Fruit fly (Drosophila melanogaster) whole organism, embryonic: ENCODE results near the gene Glt.

Experiments used
- ATbp ChIP-seq: fragments of 200-800 bp; sonication (Bioruptor generic); optimal IDR thresholded peaks from 2 replicates; lab custom pipeline; 2017; ENCODE audit warnings: missing biosample characterization, mild to moderate bottlenecking, missing genetic modification characterization, missing genetic modification reagents
- Awh ChIP-seq: fragments of 200-800 bp; sonication (Bioruptor generic); IDR thresholded peaks from 2 replicates; pipeline ENCODE4, ENCODE4 v1.3.6; 2022; ENCODE audit warnings: missing biosample characterization, missing genetic modification characterization
- BtbVII ChIP-seq: fragments of 200-800 bp; sonication (Bioruptor generic); optimal IDR thresholded peaks from 3 replicates; lab custom pipeline; 2017; ENCODE audit warnings: missing biosample characterization, mild to moderate bottlenecking, missing genetic modification characterization
- Bteb2 ChIP-seq: fragments of 200-800 bp; sonication (Bioruptor generic); optimal IDR thresholded peaks from 2 replicates; lab custom pipeline; 2016; ENCODE audit warnings: missing biosample characterization, missing genetic modification characterization
- CG11247 ChIP-seq: fragments of 200-800 bp; sonication (Bioruptor generic); IDR thresholded peaks from 2 replicates; pipeline ENCODE4 v1.3.6; 2022; ENCODE audit warnings: missing biosample characterization, missing genetic modification characterization
- CG11398 ChIP-seq: fragments of 200-800 bp; sonication (Bioruptor generic); optimal IDR thresholded peaks from 2 replicates; lab custom pipeline; 2016; ENCODE audit warnings: missing biosample characterization, missing genetic modification characterization
- CG12942 ChIP-seq: fragments of 200-800 bp; sonication (Bioruptor generic); optimal IDR thresholded peaks from 3 replicates; lab custom pipeline; 2016; ENCODE audit warnings: missing biosample characterization, missing genetic modification characterization
- CG14710 ChIP-seq: fragments of 200-800 bp; sonication (Bioruptor generic); optimal IDR thresholded peaks from 3 replicates; lab custom pipeline; 2019; ENCODE audit warnings: missing biosample characterization, mild to moderate bottlenecking, missing genetic modification characterization, moderate library complexity
- CG16813 ChIP-seq: fragments of 200-800 bp; sonication (Bioruptor generic); IDR thresholded peaks from 3 replicates; pipeline ENCODE4 v1.3.6; 2022; ENCODE audit warnings: missing biosample characterization, missing genetic modification characterization; ENCODE audit not compliant: partially characterized antibody
- CG17359 ChIP-seq: fragments of 200-800 bp; sonication (Bioruptor generic); optimal IDR thresholded peaks from 3 replicates; lab custom pipeline; 2018; ENCODE audit warnings: missing biosample characterization, mild to moderate bottlenecking, missing genetic modification characterization, moderate library complexity
- CG17361 ChIP-seq: fragments of 200-800 bp; sonication (Bioruptor generic); IDR thresholded peaks from 3 replicates; pipeline ENCODE4 v1.3.6; 2022; ENCODE audit warnings: missing biosample characterization, missing genetic modification characterization
- CG17802 ChIP-seq: fragments of 200-800 bp; sonication (Bioruptor generic); optimal IDR thresholded peaks from 2 replicates; lab custom pipeline; 2018; ENCODE audit warnings: missing biosample characterization, mild to moderate bottlenecking, missing genetic modification characterization, moderate library complexity
- CG17829 ChIP-seq: fragments of 200-800 bp; optimal IDR thresholded peaks from 2 replicates; lab custom pipeline; 2019; ENCODE audit warnings: missing biosample characterization, mild to moderate bottlenecking, missing genetic modification characterization, moderate library complexity
- CG30403 ChIP-seq: fragments of 200-800 bp; sonication (Bioruptor generic); optimal IDR thresholded peaks from 3 replicates; lab custom pipeline; 2016; ENCODE audit warnings: missing biosample characterization, missing genetic modification characterization
- CG31441 ChIP-seq: fragments of 200-800 bp; sonication (Bioruptor generic); IDR thresholded peaks from 2 replicates; pipeline ENCODE4 v1.3.6; 2022; ENCODE audit warnings: missing biosample characterization, missing genetic modification characterization
- CG32532 ChIP-seq: fragments of 200-800 bp; sonication (Bioruptor generic); IDR thresholded peaks from 2 replicates; pipeline ENCODE4 v1.3.6; 2022; ENCODE audit warnings: missing biosample characterization, missing genetic modification characterization
- CG6683 ChIP-seq: fragments of 200-800 bp; sonication (Bioruptor generic); optimal IDR thresholded peaks from 2 replicates; lab custom pipeline; 2017; ENCODE audit warnings: missing biosample characterization, mild to moderate bottlenecking, missing genetic modification characterization, missing genetic modification reagents
- CG7357 ChIP-seq: fragments of 200-800 bp; sonication (Bioruptor generic); IDR thresholded peaks from 3 replicates; pipeline ENCODE4 v1.3.6; 2022; ENCODE audit warnings: missing biosample characterization, missing genetic modification characterization
- CG7786 ChIP-seq: fragments of 200-800 bp; sonication (Bioruptor generic); optimal IDR thresholded peaks from 2 replicates; lab custom pipeline; 2016; ENCODE audit warnings: missing biosample characterization, missing genetic modification characterization
- CG7963 ChIP-seq: fragments of 200-800 bp; sonication (Bioruptor generic); IDR thresholded peaks from 3 replicates; pipeline ENCODE4 v1.3.6; 2022; ENCODE audit warnings: missing biosample characterization, missing genetic modification characterization; ENCODE audit not compliant: partially characterized antibody
- CG9797 ChIP-seq: fragments of 200-800 bp; sonication (Bioruptor generic); optimal IDR thresholded peaks from 3 replicates; lab custom pipeline; 2018; ENCODE audit warnings: missing biosample characterization, mild to moderate bottlenecking, missing genetic modification characterization
- CG9932 ChIP-seq: fragments of 200-800 bp; sonication (Bioruptor generic); IDR thresholded peaks from 2 replicates; pipeline ENCODE4 v1.3.6; 2022; ENCODE audit warnings: missing biosample characterization, missing genetic modification characterization
- Hr3 ChIP-seq: fragments of 200-800 bp; sonication (Bioruptor generic); optimal IDR thresholded peaks from 3 replicates; lab custom pipeline; 2016; ENCODE audit warnings: missing biosample characterization, missing genetic modification characterization
- Hr51 ChIP-seq, 2 experiments: fragments of 200-800 bp; sonication (Bioruptor generic); optimal IDR thresholded peaks; 2 replicates in 1 of 2; 3 replicates in 1 of 2; lab custom pipeline; 2016 to 2018; ENCODE audit warnings: missing biosample characterization in 2 of 2, missing genetic modification characterization in 2 of 2, mild to moderate bottlenecking in 1 of 2, moderate library complexity in 1 of 2
- Lhr ChIP-seq: fragments of 200-800 bp; sonication (Bioruptor generic); optimal IDR thresholded peaks from 3 replicates; lab custom pipeline; 2017; ENCODE audit warnings: mild to moderate bottlenecking, missing biosample characterization, missing genetic modification reagents, missing genetic modification characterization
- MTF-1 ChIP-seq: fragments of 200-800 bp; sonication (Bioruptor generic); optimal IDR thresholded peaks from 2 replicates; lab custom pipeline; 2018; ENCODE audit warnings: missing biosample characterization, mild to moderate bottlenecking, missing genetic modification characterization, borderline replicate concordance
- NK7.1 ChIP-seq: fragments of 200-800 bp; sonication (Bioruptor generic); optimal IDR thresholded peaks from 3 replicates; lab custom pipeline; 2016; ENCODE audit warnings: missing biosample characterization, missing genetic modification characterization
- Oli ChIP-seq: fragments of 200-800 bp; sonication (Bioruptor generic); optimal IDR thresholded peaks from 2 replicates; lab custom pipeline; 2018; ENCODE audit warnings: missing biosample characterization, mild to moderate bottlenecking, missing genetic modification characterization, moderate library complexity
- Pdp1 ChIP-seq, 2 experiments: fragments of 200-800 bp; sonication (Bioruptor generic); optimal IDR thresholded peaks; 3 replicates each; lab custom pipeline; 2016; ENCODE audit warnings: missing biosample characterization in 2 of 2, missing genetic modification characterization in 2 of 2, mild to moderate bottlenecking in 1 of 2, moderate library complexity in 1 of 2
- Poxn ChIP-seq: fragments of 200-800 bp; sonication (Bioruptor generic); IDR thresholded peaks from 2 replicates; pipeline ENCODE4 v1.3.6; 2022; ENCODE audit warnings: missing biosample characterization, missing genetic modification characterization
- Ptx1 ChIP-seq: fragments of 200-800 bp; sonication (Bioruptor generic); IDR thresholded peaks from 2 replicates; pipeline ENCODE4 v1.3.6; 2022; ENCODE audit warnings: missing biosample characterization, missing genetic modification characterization
- Tbp ChIP-seq: fragments of >200 bp; optimal IDR thresholded peaks from 2 replicates; lab custom pipeline; 2018; ENCODE audit warnings: missing biosample characterization, missing genetic modification characterization
- abd-A ChIP-seq: fragments of 200-800 bp; sonication (Bioruptor generic); optimal IDR thresholded peaks from 3 replicates; lab custom pipeline; 2019; ENCODE audit warnings: missing biosample characterization, mild to moderate bottlenecking, missing genetic modification characterization, moderate library complexity
- aop ChIP-seq: fragments of 200-800 bp; sonication (Bioruptor generic); IDR thresholded peaks from 2 replicates; pipeline ENCODE4 v1.3.6; 2022; ENCODE audit warnings: missing biosample characterization, missing genetic modification characterization
- bab2 ChIP-seq: fragments of 200-800 bp; sonication (Bioruptor generic); optimal IDR thresholded peaks from 2 replicates; lab custom pipeline; 2016; ENCODE audit warnings: missing biosample characterization, missing genetic modification characterization
- ci ChIP-seq: fragments of 200-800 bp; sonication (Bioruptor generic); IDR thresholded peaks from 3 replicates; pipeline ENCODE4 v1.3.6; 2022; ENCODE audit warnings: missing biosample characterization, missing genetic modification characterization
- cwo ChIP-seq: fragments of 200-800 bp; sonication (Bioruptor generic); optimal IDR thresholded peaks from 3 replicates; lab custom pipeline; 2017; ENCODE audit warnings: missing biosample characterization, missing genetic modification characterization, mild to moderate bottlenecking, moderate library complexity, missing genetic modification reagents
- emc ChIP-seq: fragments of 200-800 bp; sonication (Bioruptor generic); optimal IDR thresholded peaks from 2 replicates; lab custom pipeline; 2016; ENCODE audit warnings: missing biosample characterization, missing genetic modification characterization
- fru ChIP-seq: fragments of >200 bp; optimal IDR thresholded peaks from 2 replicates; lab custom pipeline; 2017
- mirr ChIP-seq: fragments of 200-800 bp; sonication (Bioruptor generic); optimal IDR thresholded peaks from 3 replicates; lab custom pipeline; 2018; ENCODE audit warnings: missing biosample characterization, mild to moderate bottlenecking, missing genetic modification characterization
- pb ChIP-seq: fragments of 200-800 bp; sonication (Bioruptor generic); optimal IDR thresholded peaks from 3 replicates; lab custom pipeline; 2016; ENCODE audit warnings: missing biosample characterization, missing genetic modification characterization
- sens-2 ChIP-seq: fragments of 200-800 bp; sonication (Bioruptor generic); IDR thresholded peaks from 2 replicates; pipeline ENCODE4 v1.3.6; 2022; ENCODE audit warnings: missing biosample characterization, missing genetic modification characterization
- seq ChIP-seq: fragments of 200-800 bp; sonication (Bioruptor generic); IDR thresholded peaks from 2 replicates; pipeline ENCODE4 v1.3.6; 2022; ENCODE audit warnings: missing biosample characterization, missing genetic modification characterization
- slou ChIP-seq: fragments of 200-800 bp; sonication (Bioruptor generic); optimal IDR thresholded peaks from 3 replicates; lab custom pipeline; 2016; ENCODE audit warnings: missing biosample characterization, missing genetic modification characterization
- sr ChIP-seq: fragments of 200-800 bp; sonication (Bioruptor generic); IDR thresholded peaks from 3 replicates; pipeline ENCODE4 v1.3.6; 2022; ENCODE audit warnings: missing biosample characterization, missing genetic modification characterization
- stwl ChIP-seq: fragments of 200-800 bp; sonication (Bioruptor generic); optimal IDR thresholded peaks from 3 replicates; lab custom pipeline; 2018; ENCODE audit warnings: missing biosample characterization, mild to moderate bottlenecking, missing genetic modification characterization, moderate library complexity
- tap ChIP-seq: fragments of 200-800 bp; optimal IDR thresholded peaks from 3 replicates; lab custom pipeline; 2019; ENCODE audit warnings: missing biosample characterization, mild to moderate bottlenecking, missing genetic modification characterization, moderate library complexity
- tup ChIP-seq: fragments of 200-800 bp; sonication (Bioruptor generic); optimal IDR thresholded peaks from 2 replicates; lab custom pipeline; 2016; ENCODE audit warnings: missing biosample characterization, mild to moderate bottlenecking, missing genetic modification characterization, moderate library complexity
- tx ChIP-seq: fragments of 200-800 bp; sonication (Bioruptor generic); optimal IDR thresholded peaks from 2 replicates; lab custom pipeline; 2016; ENCODE audit warnings: missing biosample characterization, missing genetic modification characterization
- wek ChIP-seq: fragments of 200-800 bp; sonication (Bioruptor generic); optimal IDR thresholded peaks from 3 replicates; lab custom pipeline; 2018; ENCODE audit warnings: missing biosample characterization, mild to moderate bottlenecking, missing genetic modification characterization, moderate library complexity
- zfh1 ChIP-seq: fragments of 200-800 bp; sonication (Bioruptor generic); IDR thresholded peaks from 3 replicates; pipeline ENCODE4 v1.3.6; 2022; ENCODE audit warnings: missing biosample characterization, missing genetic modification characterization

Gene Glt

dm6 chr2L:8699895-8700314, 27.4 kb downstream of the Glt start (continued):
- TF ChIP-seq CG17361 (GFP tag; lab: Robert Waterston, UW), result no peak
- TF ChIP-seq Pdp1 (GFP tag; optimal IDR thresholded peaks at IDR 0.05; lab: Kevin White, UChicago), result peak in 1 of 2 experiments; percentile 57
- peak; percentile 13 for TF ChIP-seq CG14710 (tag; lab: Kevin White, UChicago)
- TF ChIP-seq Bteb2 (GFP tag; lab: Kevin White, UChicago), result no peak
- TF ChIP-seq pb (GFP tag; lab: Kevin White, UChicago), result no peak
- no peak for TF ChIP-seq fru (lab: Kevin White, UChicago)
- no peak for TF ChIP-seq CG11398 (GFP tag; lab: Kevin White, UChicago)
- peak; percentile 68 for TF ChIP-seq wek (GFP tag; lab: Kevin White, UChicago)
- no peak for TF ChIP-seq CG16813 (GFP tag; lab: Robert Waterston, UW)
- TF ChIP-seq seq (GFP tag; lab: Robert Waterston, UW), result peak; percentile 51; the same call in 1 of the 2 replicates
- no peak for TF ChIP-seq CG17802 (tag; lab: Kevin White, UChicago)
- peak; percentile 65 for TF ChIP-seq CG17359
- TF ChIP-seq ci (GFP tag; lab: Robert Waterston, UW), result peak; percentile 79
- no peak for TF ChIP-seq Hr3
- TF ChIP-seq Poxn (GFP tag; lab: Robert Waterston, UW), result no peak
- TF ChIP-seq NK7.1 (GFP tag; lab: Kevin White, UChicago), result no peak
- TF ChIP-seq CG30403 (GFP tag; lab: Kevin White, UChicago), result no peak
- peak; percentile 42; the same call in 1 of the 2 replicates for TF ChIP-seq CG32532 (GFP tag; lab: Robert Waterston, UW)
- TF ChIP-seq CG6683, result peak; percentile 16
- no peak for TF ChIP-seq aop (GFP tag; lab: Robert Waterston, UW)
- TF ChIP-seq sens-2, result no peak
- TF ChIP-seq CG11247 (GFP tag; lab: Robert Waterston, UW), result no peak
- peak; percentile 68 for TF ChIP-seq BtbVII (GFP tag; lab: Kevin White, UChicago)
- TF ChIP-seq CG7786, result no peak
- no peak for TF ChIP-seq Ptx1 (GFP tag; lab: Robert Waterston, UW)
- no peak for TF ChIP-seq stwl (tag; lab: Kevin White, UChicago)
- no peak for TF ChIP-seq sr (GFP tag; lab: Robert Waterston, UW)
- peak in 1 of 2 experiments; percentile 38 for TF ChIP-seq Hr51 (GFP tag; optimal IDR thresholded peaks at IDR 0.05; lab: Kevin White, UChicago)
- TF ChIP-seq Lhr (GFP tag; lab: Kevin White, UChicago), result no peak
- no peak for TF ChIP-seq CG17829 (tag; lab: Kevin White, UChicago)
- TF ChIP-seq mirr (GFP tag; lab: Kevin White, UChicago), result peak; percentile 98
- TF ChIP-seq cwo (GFP tag; lab: Kevin White, UChicago), result peak; percentile 52
- no peak for TF ChIP-seq CG7357 (GFP tag; lab: Robert Waterston, UW)
- TF ChIP-seq bab2 (GFP tag; lab: Kevin White, UChicago), result peak; percentile 19
- TF ChIP-seq CG12942 (GFP tag; lab: Kevin White, UChicago), result no peak
- TF ChIP-seq tap (tag; lab: Kevin White, UChicago), result peak; percentile 67
- TF ChIP-seq Oli (tag; lab: Kevin White, UChicago), result no peak
- no peak for TF ChIP-seq emc (GFP tag; lab: Kevin White, UChicago)
- no peak for TF ChIP-seq tx
- TF ChIP-seq Awh (GFP tag; lab: Robert Waterston, UW), result no peak; the same call in 1 of the 2 replicates
- TF ChIP-seq CG31441 (GFP tag; lab: Robert Waterston, UW), result 0 out of 2 replicates have a peak, but pooled peaks have one; percentile 46
- peak; percentile 85 for TF ChIP-seq ATbp (GFP tag; lab: Kevin White, UChicago)
- TF ChIP-seq slou, result no peak
- TF ChIP-seq MTF-1 (GFP tag; lab: Kevin White, UChicago), result peak; percentile 63
- TF ChIP-seq CG9932, result 0 out of 2 replicates have a peak, but pooled peaks have one; percentile 14
- TF ChIP-seq tup (GFP tag; lab: Kevin White, UChicago), result no peak
- no peak for TF ChIP-seq CG9797 (GFP tag; lab: Kevin White, UChicago)
- TF ChIP-seq zfh1, result 0 out of 3 replicates have a peak, but pooled peaks have one; percentile 16
- TF ChIP-seq CG7963, result no peak
- no peak for TF ChIP-seq Tbp (GFP tag; lab: Kevin White, UChicago)
- TF ChIP-seq abd-A (tag; lab: Kevin White, UChicago), result peak; percentile 43
